In genomic region chrIII:5227831-5228467, ce11 we compare ENCODE assay signal across 2 worm cellular contexts.
TF ChIP-seq lines count a peak whose summit lies in the region.

TSS of gene C34E10.12 (minus strand) at chrIII:5227881.
TSS of gene C34E10.10 (minus strand) at chrIII:5227884.
TSS of gene atp-2 (plus strand) at chrIII:5228417.

TF ChIP-seq in whole organism, L1 larva, 84 proteins besides CTCF, POLR2A, EP300 and RAD21 (continued from another document):
- TF ChIP-seq irx-1 (tag; optimal IDR thresholded peaks at IDR 0.05; lab: Kevin White, UChicago) (peak; percentile 64), nhr-20 (tag; optimal IDR thresholded peaks at IDR 0.05; lab: Kevin White, UChicago) (peak; percentile 94), pag-3 (tag; optimal IDR thresholded peaks at IDR 0.05; lab: Kevin White, UChicago; ENCODE audit: borderline replicate concordance, insufficient read depth) (no peak), lin-13 (GFP tag; optimal IDR thresholded peaks at IDR 0.05; lab: Kevin White, UChicago) (peak; percentile 84), lin-39 (tag; optimal IDR thresholded peaks at IDR 0.05; lab: Kevin White, UChicago) (peak; percentile 2), xbp-1 (tag; optimal IDR thresholded peaks at IDR 0.05; lab: Kevin White, UChicago) (peak; percentile 88), sox-4 (tag; optimal IDR thresholded peaks at IDR 0.05; lab: Kevin White, UChicago) (peak; percentile 48), lin-35 (GFP tag; optimal IDR thresholded peaks at IDR 0.05; lab: Kevin White, UChicago) (peak; percentile 86 to 90), alr-1 (tag; optimal IDR thresholded peaks at IDR 0.05; lab: Kevin White, UChicago; ENCODE audit: borderline replicate concordance) (no peak), blmp-1 (tag; optimal IDR thresholded peaks at IDR 0.05; lab: Kevin White, UChicago) (peak; percentile 59), ceh-90 (tag; optimal IDR thresholded peaks at IDR 0.05; lab: Kevin White, UChicago) (peak; percentile 31), nhr-11 (tag; optimal IDR thresholded peaks at IDR 0.05; lab: Kevin White, UChicago) (peak; percentile 27), tlp-1 (tag; optimal IDR thresholded peaks at IDR 0.05; lab: Kevin White, UChicago) (no peak), pqm-1 (tag; optimal IDR thresholded peaks at IDR 0.05; lab: Kevin White, UChicago) (no peak), ztf-4 (tag; optimal IDR thresholded peaks at IDR 0.05; lab: Kevin White, UChicago) (no peak), isw-1 (GFP tag; IDR thresholded peaks at IDR 0.05; lab: Robert Waterston, UW) (peak; percentile 90), elt-3 (tag; optimal IDR thresholded peaks at IDR 0.05; lab: Kevin White, UChicago) (peak in 3 of 6 experiments; percentile 44 to 89 (median 77)), Y116A8C.19 (tag; optimal IDR thresholded peaks at IDR 0.05; lab: Kevin White, UChicago; ENCODE audit: borderline replicate concordance) (no peak), nhr-85 (tag; lab: Kevin White, UChicago) (peak; percentile 93), ets-5 (GFP tag; IDR thresholded peaks at IDR 0.05; lab: Robert Waterston, UW) (no peak), tbx-2 (tag; optimal IDR thresholded peaks at IDR 0.05; lab: Kevin White, UChicago) (peak; percentile 79), skn-1 (tag; optimal IDR thresholded peaks at IDR 0.05; lab: Kevin White, UChicago) (peak; percentile 96), sup-37 (GFP tag; optimal IDR thresholded peaks at IDR 0.05; lab: Kevin White, UChicago) (no peak), ceh-63 (GFP tag; optimal IDR thresholded peaks at IDR 0.05; lab: Kevin White, UChicago) (no peak)

TF ChIP-seq in whole organism, young adult, 124 proteins besides CTCF, POLR2A, EP300 and RAD21 (continued from another document):
- TF ChIP-seq lag-1 (GFP tag; IDR thresholded peaks at IDR 0.05; lab: Robert Waterston, UW) (no peak), snpc-1.1 (tag; optimal IDR thresholded peaks at IDR 0.05; lab: Kevin White, UChicago; ENCODE audit: insufficient read depth) (peak; percentile 48), somi-1 (GFP tag; optimal IDR thresholded peaks at IDR 0.05; lab: Kevin White, UChicago) (no peak), lin-35 (GFP tag; optimal IDR thresholded peaks at IDR 0.05; lab: Kevin White, UChicago) (peak in 1 of 3 experiments; percentile 76), lin-26 (GFP tag; IDR thresholded peaks at IDR 0.05; lab: Robert Waterston, UW) (no peak), die-1 (tag; optimal IDR thresholded peaks at IDR 0.05; lab: Kevin White, UChicago) (no peak), fkh-3 (tag; optimal IDR thresholded peaks at IDR 0.05; lab: Kevin White, UChicago) (no peak), B0035.1 (tag; optimal IDR thresholded peaks at IDR 0.05; lab: Kevin White, UChicago) (no peak), F22D6.2 (tag; optimal IDR thresholded peaks at IDR 0.05; lab: Kevin White, UChicago) (no peak), tbp1 (GFP tag; optimal IDR thresholded peaks at IDR 0.05; lab: Kevin White, UChicago) (peak; percentile 61), hmg-20 (GFP tag; IDR thresholded peaks at IDR 0.05; lab: Robert Waterston, UW) (no peak), egrh-3 (GFP tag; IDR thresholded peaks at IDR 0.05; lab: Robert Waterston, UW) (peak; percentile 50), C06A6.2 (GFP tag; conservative IDR thresholded peaks at IDR 0.05; lab: Robert Waterston, UW) (peak; percentile 46; the same call in 1 of the 2 replicates), gei-17 (GFP tag; optimal IDR thresholded peaks at IDR 0.05; lab: Kevin White, UChicago) (no peak), F23B12.7 (tag; optimal IDR thresholded peaks at IDR 0.05; lab: Kevin White, UChicago; ENCODE audit: insufficient read depth) (peak; percentile 87), ztf-3 (GFP tag; optimal IDR thresholded peaks at IDR 0.05; lab: Kevin White, UChicago) (no peak)
TF ChIP-seq in whole organism, young adult: peak in this region for 40.
